Worm (Caenorhabditis elegans) whole organism, L4 larva: ENCODE results near the gene cest-4.

Source experiments
- F26F4.8 ChIP-seq: fragments of 200-800 bp; sonication (Bioruptor generic); conservative IDR thresholded peaks from 2 replicates; pipeline ENCODE4 v1.3.6; 2022; ENCODE audit warnings: missing genetic modification characterization, missing compliant biosample characterization
- ZK337.2 ChIP-seq: fragments of 200-800 bp; sonication (Bioruptor generic); IDR thresholded peaks from 2 replicates; pipeline ENCODE4 v1.3.6; 2022; ENCODE audit warnings: missing genetic modification reagents, missing genetic modification characterization, missing compliant biosample characterization
- aly-2 ChIP-seq: sonication (generic microtip); optimal IDR thresholded peaks from 2 replicates; lab custom pipeline; 2018; ENCODE audit warnings: missing biosample characterization, missing genetic modification characterization
- ama-1 ChIP-seq: fragments of 150-350 bp; optimal IDR thresholded peaks from 2 replicates; lab custom pipeline; 2014; ENCODE audit warnings: inconsistent platforms, mixed read lengths
- dpl-1 ChIP-seq: fragments of 150-350 bp; optimal IDR thresholded peaks from 2 replicates; lab custom pipeline; 2014; ENCODE audit warnings: missing biosample characterization, missing genetic modification reagents, missing genetic modification characterization
- dve-1 ChIP-seq: sonication (generic microtip); optimal IDR thresholded peaks from 2 replicates; lab custom pipeline; 2017; ENCODE audit warnings: antibody characterized with exemption, mild to moderate bottlenecking, missing genetic modification characterization, missing compliant biosample characterization; ENCODE audit not compliant: insufficient read depth
- jun-1 ChIP-seq: fragments of 150-350 bp; optimal IDR thresholded peaks from 2 replicates; lab custom pipeline; 2014; ENCODE audit warnings: missing biosample characterization, missing genetic modification reagents, missing genetic modification characterization
- nhr-237 ChIP-seq: sonication (generic microtip); optimal IDR thresholded peaks from 2 replicates; lab custom pipeline; 2017; ENCODE audit warnings: missing biosample characterization, missing genetic modification characterization
- pha-4 ChIP-seq, 2 experiments: fragments of 150-350 bp in 1 of 2; fragments of 200-800 bp in 1 of 2; sonication (Bioruptor generic) in 1 of 2; IDR thresholded peaks in 1 of 2; optimal IDR thresholded peaks in 1 of 2; 2 replicates each; pipeline versions ENCODE4 v1.3.6 to Lab custom; 2014 to 2022; ENCODE audit warnings: missing genetic modification characterization in 2 of 2, missing genetic modification reagents in 2 of 2, missing biosample characterization in 1 of 2, missing compliant biosample characterization in 1 of 2
- snpc-4 ChIP-seq: fragments of 150-350 bp; optimal IDR thresholded peaks from 2 replicates; lab custom pipeline; 2014; ENCODE audit warnings: missing biosample characterization, missing genetic modification characterization
- spr-1 ChIP-seq: sonication (generic microtip); optimal IDR thresholded peaks from 2 replicates; lab custom pipeline; 2016; ENCODE audit warnings: mild to moderate bottlenecking, missing genetic modification characterization, missing compliant biosample characterization
- unc-39 ChIP-seq: sonication (generic microtip); optimal IDR thresholded peaks from 2 replicates; lab custom pipeline; 2017; ENCODE audit warnings: missing biosample characterization, missing genetic modification characterization
- ztf-11 ChIP-seq: fragments of 150-350 bp; optimal IDR thresholded peaks from 2 replicates; lab custom pipeline; 2014; ENCODE audit warnings: missing biosample characterization, missing genetic modification characterization

DNA sequence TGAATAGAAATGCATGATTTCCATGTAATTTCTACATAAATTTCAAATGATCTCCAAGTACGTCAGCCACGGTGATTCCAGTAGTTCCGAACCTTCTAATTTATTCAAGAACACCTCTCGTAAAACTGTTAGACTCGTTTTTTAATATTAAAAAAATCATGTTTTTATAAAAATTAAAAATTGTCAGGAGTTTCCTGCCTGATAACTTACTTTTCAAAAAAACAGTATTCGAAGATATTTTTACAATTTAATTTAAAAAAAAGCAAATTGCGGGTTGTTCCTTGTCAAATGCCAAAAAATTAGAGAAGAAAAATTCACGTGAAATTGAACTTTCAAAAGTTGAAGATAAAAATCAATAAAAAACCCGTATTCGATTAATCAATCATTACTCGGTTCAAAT is 6.6 kb downstream of the cest-4 start, which contains the start of the genes C17H12.3 and C17H12.12:
- TF ChIP-seq F26F4.8 (no peak), dve-1 (tag; lab: Kevin White, UChicago) (no peak), spr-1 (tag; lab: Kevin White, UChicago) (no peak), pha-4 (GFP tag; IDR thresholded peaks at IDR 0.05; lab: Robert Waterston, UW) (no peak), pha-4 (tag; optimal IDR thresholded peaks at IDR 0.05; lab: Kevin White, UChicago) (no peak), ztf-11 (tag; lab: Kevin White, UChicago) (no peak), ZK337.2 (GFP tag; lab: Robert Waterston, UW) (no peak), snpc-4 (tag; lab: Kevin White, UChicago) (no peak), aly-2 (tag; lab: Kevin White, UChicago) (no peak), ama-1 (no peak), jun-1 (tag; lab: Kevin White, UChicago) (no peak), unc-39 (tag; lab: Kevin White, UChicago) (no peak), nhr-237 (no peak), dpl-1 (GFP tag; lab: Kevin White, UChicago) (no peak)
